Worm (Caenorhabditis elegans) whole organism, L1 larva: ENCODE results near the gene F14D12.1.

Experiments
- aha-1 ChIP-seq: fragments of 150-350 bp; optimal IDR thresholded peaks from 2 replicates; lab custom pipeline; 2014; ENCODE audit warnings: missing biosample characterization, missing genetic modification characterization
- ama-1 ChIP-seq: fragments of 150-350 bp; optimal IDR thresholded peaks from 2 replicates; lab custom pipeline; 2014
- blmp-1 ChIP-seq: fragments of 150-350 bp; optimal IDR thresholded peaks from 2 replicates; lab custom pipeline; 2014; ENCODE audit warnings: missing biosample characterization, missing genetic modification characterization
- ceh-82 ChIP-seq, 3 experiments: fragments of 150-350 bp in 1 of 3; sonication (generic microtip) in 2 of 3; optimal IDR thresholded peaks; 2 replicates each; lab custom pipeline; 2014 to 2017; ENCODE audit warnings: missing biosample characterization in 3 of 3, missing genetic modification characterization in 3 of 3
- ces-1 ChIP-seq: fragments of 150-350 bp; optimal IDR thresholded peaks from 2 replicates; lab custom pipeline; 2014; ENCODE audit warnings: missing biosample characterization, missing genetic modification reagents, missing genetic modification characterization
- dpl-1 ChIP-seq, 3 experiments: fragments of 150-350 bp in 2 of 3; sonication (generic microtip) in 1 of 3; optimal IDR thresholded peaks; 2 replicates each; lab custom pipeline; 2014 to 2017; ENCODE audit warnings: missing biosample characterization in 3 of 3, missing genetic modification characterization in 3 of 3, missing genetic modification reagents in 3 of 3
- dsc-1 ChIP-seq: sonication (generic microtip); optimal IDR thresholded peaks from 2 replicates; lab custom pipeline; 2016; ENCODE audit warnings: mild to moderate bottlenecking, missing genetic modification characterization, missing compliant biosample characterization
- efl-1 ChIP-seq, 4 experiments: fragments of 150-350 bp; optimal IDR thresholded peaks in 3 of 4; peaks in 1 of 4; 1 replicate in 1 of 4; 2 replicates in 3 of 4; lab custom pipeline; 2014; ENCODE audit warnings: missing biosample characterization in 2 of 4, missing genetic modification characterization in 2 of 4, missing genetic modification reagents in 2 of 4
- egl-13 ChIP-seq: sonication (generic microtip); optimal IDR thresholded peaks from 2 replicates; lab custom pipeline; 2016; ENCODE audit warnings: missing genotype, missing genetic modification reagents, missing genetic modification characterization, missing compliant biosample characterization
- egl-27 ChIP-seq, 2 experiments: fragments of 150-350 bp in 1 of 2; sonication (generic microtip); optimal IDR thresholded peaks; 3 replicates each; lab custom pipeline; 2017 to 2018; ENCODE audit warnings: missing biosample characterization in 2 of 2, missing genetic modification characterization in 2 of 2, missing genetic modification reagents in 2 of 2
- elt-2 ChIP-seq: sonication (generic microtip); optimal IDR thresholded peaks from 2 replicates; lab custom pipeline; 2016; ENCODE audit warnings: missing genetic modification characterization, mild to moderate bottlenecking, inconsistent platforms, missing compliant biosample characterization, missing genetic modification reagents
- elt-3 ChIP-seq, 6 experiments: fragments of 150-350 bp in 1 of 6; sonication (generic microtip); optimal IDR thresholded peaks; 2 replicates each; lab custom pipeline; 2017 to 2018; ENCODE audit warnings: missing biosample characterization in 6 of 6, missing genetic modification characterization in 6 of 6, inconsistent platforms in 1 of 6
- fos-1 ChIP-seq: fragments of 150-350 bp; optimal IDR thresholded peaks from 2 replicates; lab custom pipeline; 2014; ENCODE audit warnings: missing biosample characterization, missing genetic modification characterization
- grh-1 ChIP-seq: fragments of 200-800 bp; sonication (Bioruptor generic); IDR thresholded peaks from 2 replicates; pipeline ENCODE4 v1.3.6; 2022; ENCODE audit warnings: missing genetic modification reagents, missing genetic modification characterization, missing compliant biosample characterization
- hlh-4 ChIP-seq: sonication (generic microtip); optimal IDR thresholded peaks from 2 replicates; lab custom pipeline; 2016; ENCODE audit warnings: mild to moderate bottlenecking, missing genetic modification characterization, missing compliant biosample characterization
- lin-14 ChIP-seq: fragments of 200-800 bp; sonication (Bioruptor generic); optimal IDR thresholded peaks from 2 replicates; lab custom pipeline; 2018; ENCODE audit warnings: mild to moderate bottlenecking, missing genetic modification characterization, moderate library complexity, missing compliant biosample characterization
- lin-35 ChIP-seq, 2 experiments: fragments of 150-350 bp; optimal IDR thresholded peaks; 2 replicates each; lab custom pipeline; 2014; ENCODE audit warnings: missing biosample characterization in 2 of 2, missing genetic modification characterization in 2 of 2, missing genetic modification reagents in 2 of 2
- mab-9 ChIP-seq: fragments of 200-800 bp; sonication (Bioruptor generic); IDR thresholded peaks from 2 replicates; pipeline ENCODE4 v1.3.6; 2022; ENCODE audit warnings: missing genetic modification reagents, missing genetic modification characterization, missing compliant biosample characterization
- mdl-1 ChIP-seq, 2 experiments: fragments of 150-350 bp; optimal IDR thresholded peaks; 2 replicates each; lab custom pipeline; 2014 to 2017; ENCODE audit warnings: missing biosample characterization in 2 of 2, missing genetic modification characterization in 2 of 2, inconsistent platforms in 1 of 2
- nhr-19 ChIP-seq: fragments of 200-800 bp; sonication (Bioruptor generic); conservative IDR thresholded peaks from 2 replicates; pipeline ENCODE4 v1.3.6; 2022; ENCODE audit warnings: missing genetic modification characterization, missing compliant biosample characterization
- nhr-20 ChIP-seq: sonication (generic microtip); optimal IDR thresholded peaks from 2 replicates; lab custom pipeline; 2016; ENCODE audit warnings: mild to moderate bottlenecking, missing genetic modification characterization, missing compliant biosample characterization
- nhr-71 ChIP-seq: sonication (generic microtip); optimal IDR thresholded peaks from 2 replicates; lab custom pipeline; 2016; ENCODE audit warnings: mild to moderate bottlenecking, missing genetic modification characterization, moderate library complexity, missing compliant biosample characterization
- nhr-77 ChIP-seq: fragments of 150-350 bp; optimal IDR thresholded peaks from 2 replicates; lab custom pipeline; 2014; ENCODE audit warnings: missing biosample characterization, missing genetic modification characterization
- nhr-84 ChIP-seq: sonication (generic microtip); optimal IDR thresholded peaks from 2 replicates; lab custom pipeline; 2017; ENCODE audit warnings: missing biosample characterization, missing genetic modification characterization
- nhr-85 ChIP-seq: sonication (generic microtip); peaks from one replicate; lab custom pipeline; 2016; ENCODE audit warnings: missing genetic modification characterization, inconsistent platforms, missing compliant biosample characterization
- nhr-90 ChIP-seq: sonication (generic microtip); optimal IDR thresholded peaks from 2 replicates; lab custom pipeline; 2016; ENCODE audit warnings: mild to moderate bottlenecking, missing genetic modification characterization, missing compliant biosample characterization; ENCODE audit not compliant: poor library complexity
- pag-3 ChIP-seq: sonication (generic microtip); optimal IDR thresholded peaks from 2 replicates; lab custom pipeline; 2017; ENCODE audit warnings: missing genetic modification characterization, mild to moderate bottlenecking, missing compliant biosample characterization, antibody characterized with exemption, borderline replicate concordance; ENCODE audit not compliant: insufficient read depth
- rnt-1 ChIP-seq: sonication (generic microtip); optimal IDR thresholded peaks from 2 replicates; lab custom pipeline; 2016; ENCODE audit warnings: mild to moderate bottlenecking, missing genetic modification characterization, moderate library complexity, missing compliant biosample characterization
- snu-23 ChIP-seq: sonication (generic microtip); optimal IDR thresholded peaks from 2 replicates; lab custom pipeline; 2016; ENCODE audit warnings: missing genetic modification characterization, missing compliant biosample characterization
- sup-37 ChIP-seq: fragments of 200-800 bp; sonication (Bioruptor generic); optimal IDR thresholded peaks from 2 replicates; lab custom pipeline; 2018; ENCODE audit warnings: mild to moderate bottlenecking, missing genetic modification characterization, missing compliant biosample characterization
- tbx-2 ChIP-seq: sonication (generic microtip); optimal IDR thresholded peaks from 2 replicates; lab custom pipeline; 2016; ENCODE audit warnings: missing genetic modification characterization, missing compliant biosample characterization
- unc-86 ChIP-seq: sonication (generic microtip); optimal IDR thresholded peaks from 2 replicates; lab custom pipeline; 2016; ENCODE audit warnings: missing genetic modification characterization, missing compliant biosample characterization
- vab-15 ChIP-seq: sonication (generic microtip); optimal IDR thresholded peaks from 2 replicates; lab custom pipeline; 2017; ENCODE audit warnings: missing genotype, mild to moderate bottlenecking, missing genetic modification characterization, missing compliant biosample characterization

The F14D12.1 gene

ce11 chrX:5592517-5593183 lies 10.9 kb upstream of the F14D12.1 start, which contains the start of gene unc-97:
unc-97 (plus strand) TSS chrX:5593133.
- TF ChIP-seq mab-9 (no peak), ces-1 (GFP tag; lab: Kevin White, UChicago) (no peak), nhr-71 (peak; percentile 26), snu-23 (GFP tag; lab: Kevin White, UChicago) (peak; percentile 1), lin-14 (GFP tag; lab: Kevin White, UChicago) (peak; percentile 48), dsc-1 (tag; lab: Kevin White, UChicago) (peak; percentile 33), rnt-1 (tag; lab: Kevin White, UChicago) (peak; percentile 57), pag-3 (tag; lab: Kevin White, UChicago) (peak; percentile 92)

- TF ChIP-seq elt-2 (peak; percentile 9), aha-1 (tag; lab: Kevin White, UChicago) (no peak)
Observed at ce11 chrX:5599224-5599623, 4.3 kb upstream of the F14D12.1 start, which contains the start of gene sulp-2. sulp-2 (minus strand) TSS chrX:5599330.

DNA sequence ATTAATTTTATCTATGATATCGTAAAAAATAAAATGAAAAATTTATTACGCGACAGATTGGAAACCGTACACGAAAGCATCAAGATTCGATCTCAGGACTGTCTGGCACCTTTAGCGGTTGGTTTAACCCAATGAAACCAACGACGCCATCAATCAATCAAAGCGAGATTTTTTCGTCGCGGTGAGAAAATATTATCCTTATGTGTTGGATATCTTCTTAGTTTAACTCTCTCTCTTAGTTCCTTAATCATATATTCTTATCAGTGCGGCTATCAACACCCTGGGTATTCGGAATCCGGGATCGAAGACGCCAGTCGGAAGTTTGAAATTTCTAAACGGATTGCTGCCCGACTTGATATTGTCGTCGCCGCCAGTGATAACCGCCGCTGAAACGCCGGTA lies 1.5 kb downstream of the F14D12.1 start:
- TF ChIP-seq nhr-85 (tag; lab: Kevin White, UChicago) = peak; percentile 49
- peak in 2 of 6 experiments; percentile 45 to 70 for TF ChIP-seq elt-3 (tag; optimal IDR thresholded peaks at IDR 0.05; lab: Kevin White, UChicago)
- TF ChIP-seq hlh-4 (tag; lab: Kevin White, UChicago) = no peak
- TF ChIP-seq sup-37 = no peak
- TF ChIP-seq ama-1 (lab: Kevin White, UChicago) = no peak
- TF ChIP-seq ceh-82 (tag; optimal IDR thresholded peaks at IDR 0.05; lab: Kevin White, UChicago) = no peak
- no peak for TF ChIP-seq dpl-1 (GFP tag; optimal IDR thresholded peaks at IDR 0.05; lab: Kevin White, UChicago)
- no peak for TF ChIP-seq vab-15
- TF ChIP-seq nhr-84 = no peak
- TF ChIP-seq blmp-1 (tag; lab: Kevin White, UChicago) = peak; percentile 81

ce11 chrX:5611155-5611554 lies 7.6 kb downstream of the F14D12.1 start, which contains the start of gene octr-1:
octr-1 (minus strand) TSS chrX:5611255.
- TF ChIP-seq dsc-1 (tag; lab: Kevin White, UChicago) = no peak

DNA sequence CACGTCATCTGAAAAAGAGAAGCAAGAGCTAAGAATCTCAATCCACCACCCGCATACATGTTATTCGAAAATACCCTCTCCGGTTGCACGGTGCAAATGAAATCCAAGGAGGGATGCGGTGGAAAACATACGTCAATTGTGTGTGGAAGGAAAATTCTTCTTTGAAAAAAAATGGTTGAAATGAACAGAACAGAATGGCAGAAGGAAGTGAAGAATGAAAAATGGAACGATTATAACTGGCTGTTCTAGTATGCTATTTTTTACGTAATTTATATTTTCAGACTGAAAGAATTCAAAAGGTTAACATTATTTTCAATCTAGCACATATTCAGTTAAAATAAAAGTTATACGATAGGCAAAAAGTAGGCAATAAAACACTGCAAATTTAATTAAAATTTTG lies 12.4 kb downstream of the F14D12.1 start:
- TF ChIP-seq mab-9 = no peak
- no peak for TF ChIP-seq efl-1 (optimal IDR thresholded peaks at IDR 0.05; lab: Kevin White, UChicago)
- peak in 1 of 2 experiments; percentile 4 for TF ChIP-seq efl-1 (GFP tag; optimal IDR thresholded peaks at IDR 0.05 in 1 of 2; lab: Kevin White, UChicago)

- no peak for TF ChIP-seq tbx-2 (tag; lab: Kevin White, UChicago)
Observed at ce11 chrX:5621793-5622192, 18.2 kb downstream of the F14D12.1 start.

DNA sequence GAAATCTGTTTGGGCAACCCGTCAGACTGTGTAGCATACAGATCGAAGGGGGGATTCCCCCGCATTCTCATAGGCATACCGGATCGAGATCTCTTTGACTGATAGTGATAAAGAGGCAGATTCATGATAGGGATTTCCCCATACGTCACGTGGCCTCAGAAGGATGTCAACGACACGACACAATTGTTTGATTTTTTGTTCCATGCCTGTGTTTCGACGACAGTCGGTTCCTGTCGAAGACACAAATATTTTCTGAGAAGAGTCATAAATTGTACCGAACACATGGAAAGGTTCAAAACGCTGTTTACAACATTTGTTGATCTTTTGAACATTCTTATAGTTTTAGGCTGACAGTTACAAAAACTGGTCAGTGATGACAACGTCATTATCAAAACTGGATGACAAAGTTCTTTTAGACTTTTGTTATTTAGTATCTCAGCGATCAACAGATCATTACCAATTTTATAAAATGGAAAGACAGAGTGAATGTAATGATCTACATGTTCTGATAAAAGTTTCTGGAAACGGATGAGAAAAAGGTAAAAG lies 24.9 kb downstream of the F14D12.1 start:
- no peak for TF ChIP-seq rnt-1 (tag; lab: Kevin White, UChicago)
- peak; percentile 25 for TF ChIP-seq snu-23 (GFP tag; lab: Kevin White, UChicago)
- peak in 1 of 2 experiments; percentile 61 for TF ChIP-seq mdl-1 (tag; optimal IDR thresholded peaks at IDR 0.05; lab: Kevin White, UChicago)
- peak in 1 of 2 experiments; percentile 15 for TF ChIP-seq lin-35 (GFP tag; optimal IDR thresholded peaks at IDR 0.05; lab: Kevin White, UChicago)
- no peak for TF ChIP-seq fos-1
- TF ChIP-seq sup-37 = no peak
- no peak for TF ChIP-seq hlh-4 (tag; lab: Kevin White, UChicago)
- peak; percentile 19; the same call in 1 of the 2 replicates for TF ChIP-seq nhr-19 (GFP tag; lab: Robert Waterston, UW)
- TF ChIP-seq efl-1 (optimal IDR thresholded peaks at IDR 0.05; lab: Kevin White, UChicago) = no peak
- peak in 1 of 2 experiments; percentile 76 for TF ChIP-seq efl-1 (GFP tag; optimal IDR thresholded peaks at IDR 0.05 in 1 of 2; lab: Kevin White, UChicago)
- TF ChIP-seq nhr-77 (tag; lab: Kevin White, UChicago) = peak; percentile 7
- peak in 4 of 6 experiments; percentile 17 to 70 (median 54) for TF ChIP-seq elt-3 (tag; optimal IDR thresholded peaks at IDR 0.05; lab: Kevin White, UChicago)
- peak; percentile 82 for TF ChIP-seq nhr-85 (tag; lab: Kevin White, UChicago)
- TF ChIP-seq tbx-2 (tag; lab: Kevin White, UChicago) = peak; percentile 20
- peak; percentile 76 for TF ChIP-seq nhr-20 (tag; lab: Kevin White, UChicago)
- no peak for TF ChIP-seq egl-13 (tag; lab: Kevin White, UChicago)
- peak; percentile 60 for TF ChIP-seq nhr-71
- peak; percentile 27; the same call in 1 of the 2 replicates for TF ChIP-seq grh-1
- TF ChIP-seq nhr-90 (tag; lab: Kevin White, UChicago) = peak; percentile 27
- no peak for TF ChIP-seq egl-27 (tag; optimal IDR thresholded peaks at IDR 0.05; lab: Kevin White, UChicago)
- peak; percentile 73 for TF ChIP-seq blmp-1 (tag; lab: Kevin White, UChicago)
- TF ChIP-seq lin-14 (GFP tag; lab: Kevin White, UChicago) = peak; percentile 39
- TF ChIP-seq unc-86 = no peak
- TF ChIP-seq, all 84 proteins: peak for 15
